Fruit fly (Drosophila melanogaster) whole organism, wandering third instar larva: ENCODE measurements around the gene CG42300.

Experiments
- Abd-B ChIP-seq: fragments of >200 bp; optimal IDR thresholded peaks from 2 replicates; lab custom pipeline; 2017; ENCODE audit warnings: missing biosample characterization, missing genetic modification characterization
- CG32264 ChIP-seq: fragments of 200-800 bp; sonication (Bioruptor generic); optimal IDR thresholded peaks from 2 replicates; lab custom pipeline; 2016; ENCODE audit warnings: missing biosample characterization, missing genetic modification characterization
- CG9705 ChIP-seq: fragments of 200-800 bp; sonication (Bioruptor generic); optimal IDR thresholded peaks from 2 replicates; lab custom pipeline; 2018; ENCODE audit warnings: missing biosample characterization, mild to moderate bottlenecking, missing genetic modification characterization
- Dfd ChIP-seq: fragments of >200 bp; optimal IDR thresholded peaks from 2 replicates; lab custom pipeline; 2017; ENCODE audit warnings: missing biosample characterization, missing genetic modification characterization
- Dif ChIP-seq: fragments of 200-275, 200-300 bp; sonication (Bioruptor generic); optimal IDR thresholded peaks from 2 replicates; lab custom pipeline; 2018; ENCODE audit warnings: missing biosample characterization, missing genetic modification characterization; ENCODE audit not compliant: partially characterized antibody
- GATAd ChIP-seq: sonication (Bioruptor generic); optimal IDR thresholded peaks from 2 replicates; lab custom pipeline; 2016; ENCODE audit warnings: missing biosample characterization, missing genetic modification characterization
- HLH106 ChIP-seq: fragments of 200-800 bp; optimal IDR thresholded peaks from 3 replicates; lab custom pipeline; 2019; ENCODE audit warnings: missing biosample characterization, mild to moderate bottlenecking, missing genetic modification characterization, moderate library complexity
- Hnf4 ChIP-seq: fragments of 200-800 bp; sonication (Bioruptor generic); optimal IDR thresholded peaks from 2 replicates; lab custom pipeline; 2016; ENCODE audit warnings: missing biosample characterization, mild to moderate bottlenecking, missing genetic modification characterization
- Hr78 ChIP-seq: fragments of >200 bp; optimal IDR thresholded peaks from 2 replicates; lab custom pipeline; 2017; ENCODE audit warnings: missing biosample characterization, missing genetic modification characterization
- Hr83 ChIP-seq: fragments of 200-300 bp; sonication (Bioruptor generic); optimal IDR thresholded peaks from 2 replicates; lab custom pipeline; 2016; ENCODE audit warnings: missing biosample characterization, mild to moderate bottlenecking, missing genetic modification characterization, moderate library complexity; ENCODE audit not compliant: poor library complexity, severe bottlenecking
- Jra ChIP-seq: sonication (Bioruptor generic); optimal IDR thresholded peaks from 2 replicates; lab custom pipeline; 2016; ENCODE audit warnings: missing biosample characterization, missing genetic modification characterization
- Myc ChIP-seq: fragments of >200 bp; optimal IDR thresholded peaks from 2 replicates; lab custom pipeline; 2017
- N ChIP-seq: fragments of >200 bp; optimal IDR thresholded peaks from 2 replicates; lab custom pipeline; 2018; ENCODE audit warnings: missing biosample characterization, missing external identifiers, missing genetic modification characterization
- OdsH ChIP-seq: fragments of 200-800 bp; sonication (Bioruptor generic); optimal IDR thresholded peaks from 2 replicates; lab custom pipeline; 2016; ENCODE audit warnings: missing biosample characterization, mild to moderate bottlenecking, missing genetic modification characterization
- Rel ChIP-seq, 2 experiments: fragments of 200-800 bp; sonication (Bioruptor generic) in 1 of 2; optimal IDR thresholded peaks; 2 replicates in 1 of 2; 3 replicates in 1 of 2; lab custom pipeline; 2016 to 2019; ENCODE audit warnings: mild to moderate bottlenecking in 2 of 2, missing biosample characterization in 2 of 2, missing genetic modification characterization in 2 of 2, moderate library complexity in 1 of 2
- Sp1 ChIP-seq: fragments of 200-800 bp; sonication (Bioruptor generic); optimal IDR thresholded peaks from 3 replicates; lab custom pipeline; 2019; ENCODE audit warnings: missing biosample characterization, mild to moderate bottlenecking, missing genetic modification characterization, moderate library complexity
- Vsx2 ChIP-seq: fragments of 200-300, 225-300 bp; sonication (Bioruptor generic); optimal IDR thresholded peaks from 2 replicates; lab custom pipeline; 2018; ENCODE audit warnings: missing biosample characterization, missing genetic modification characterization; ENCODE audit not compliant: partially characterized antibody
- br ChIP-seq: fragments of 200-800 bp; sonication (Bioruptor generic); optimal IDR thresholded peaks from 2 replicates; lab custom pipeline; 2016; ENCODE audit warnings: missing biosample characterization, missing genetic modification characterization
- brk ChIP-seq: fragments of 200-800 bp; sonication (Bioruptor generic); optimal IDR thresholded peaks from 2 replicates; lab custom pipeline; 2016; ENCODE audit warnings: missing biosample characterization, mild to moderate bottlenecking, missing genetic modification characterization
- dmrt93B ChIP-seq: fragments of 200-800 bp; sonication (Bioruptor generic); optimal IDR thresholded peaks from 2 replicates; lab custom pipeline; 2018; ENCODE audit warnings: missing biosample characterization, mild to moderate bottlenecking, missing genetic modification characterization
- ey ChIP-seq: fragments of 200-800 bp; sonication (Bioruptor generic); optimal IDR thresholded peaks from 2 replicates; lab custom pipeline; 2016; ENCODE audit warnings: missing biosample characterization, missing genetic modification characterization
- foxo ChIP-seq, 2 experiments: fragments of 200-800 bp; sonication (Bioruptor generic); optimal IDR thresholded peaks; 2 replicates in 1 of 2; 3 replicates in 1 of 2; lab custom pipeline; 2016 to 2017; ENCODE audit warnings: missing biosample characterization in 2 of 2, missing genetic modification characterization in 2 of 2
- fru ChIP-seq: fragments of 200-800 bp; sonication (Bioruptor generic); optimal IDR thresholded peaks from 3 replicates; lab custom pipeline; 2016; ENCODE audit warnings: missing biosample characterization, mild to moderate bottlenecking, missing genetic modification characterization
- h ChIP-seq: fragments of 200-800 bp; sonication (Bioruptor generic); optimal IDR thresholded peaks from 3 replicates; lab custom pipeline; 2016; ENCODE audit warnings: missing biosample characterization, mild to moderate bottlenecking, missing genetic modification characterization
- jim ChIP-seq: fragments of 175-275, 200-325 bp; sonication (Bioruptor generic); optimal IDR thresholded peaks from 2 replicates; lab custom pipeline; 2016; ENCODE audit warnings: missing biosample characterization, mild to moderate bottlenecking, missing genetic modification characterization
- lola ChIP-seq: fragments of >200 bp; optimal IDR thresholded peaks from 2 replicates; lab custom pipeline; 2017; ENCODE audit warnings: missing biosample characterization, missing genetic modification characterization
- pan ChIP-seq: fragments of >200 bp; optimal IDR thresholded peaks from 2 replicates; lab custom pipeline; 2017
- psq ChIP-seq: fragments of 200-800 bp; sonication (Bioruptor generic); optimal IDR thresholded peaks from 3 replicates; lab custom pipeline; 2017; ENCODE audit warnings: missing biosample characterization, mild to moderate bottlenecking, missing genetic modification characterization, moderate library complexity
- rgr ChIP-seq: fragments of 200-800 bp; sonication (Bioruptor generic); optimal IDR thresholded peaks from 3 replicates; lab custom pipeline; 2016; ENCODE audit warnings: missing biosample characterization, mild to moderate bottlenecking, missing genetic modification characterization
- sage ChIP-seq: fragments of 200-800 bp; sonication (Bioruptor generic); optimal IDR thresholded peaks from 2 replicates; lab custom pipeline; 2016; ENCODE audit warnings: missing biosample characterization, mild to moderate bottlenecking, missing genetic modification characterization
- sv ChIP-seq: fragments of 200-800 bp; sonication (Bioruptor generic); optimal IDR thresholded peaks from 3 replicates; lab custom pipeline; 2016; ENCODE audit warnings: missing biosample characterization, missing genetic modification characterization
- usp ChIP-seq: fragments of >200 bp; optimal IDR thresholded peaks from 2 replicates; lab custom pipeline; 2017; ENCODE audit warnings: missing biosample characterization, missing genetic modification characterization
- woc ChIP-seq: sonication (Bioruptor generic); optimal IDR thresholded peaks from 2 replicates; lab custom pipeline; 2016; ENCODE audit warnings: missing biosample characterization, mild to moderate bottlenecking, missing genetic modification characterization

The CG42300 gene

DNA sequence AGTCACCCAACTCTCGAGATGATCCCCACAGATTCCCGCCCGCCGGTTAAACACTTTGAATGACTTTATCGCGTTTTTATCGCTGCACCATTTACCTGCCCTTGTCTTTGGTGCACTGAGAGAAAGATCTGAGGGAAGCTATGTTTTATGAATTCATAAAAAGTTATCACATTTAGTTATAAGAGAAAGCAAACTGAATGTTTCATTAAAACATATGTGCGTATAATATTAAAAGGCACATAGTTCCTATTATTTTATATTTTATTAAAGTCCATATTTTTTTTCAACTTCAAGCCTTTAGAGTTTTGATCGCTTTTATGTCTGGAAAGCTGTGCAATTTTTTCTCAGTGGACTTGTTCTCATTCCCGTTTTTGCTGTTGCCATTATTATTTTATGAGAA, 25.5 kb downstream of the CG42300 start:
- TF ChIP-seq Myc (lab: Kevin White, UChicago): no peak
- no peak for TF ChIP-seq rgr (GFP tag; lab: Kevin White, UChicago)
- no peak for TF ChIP-seq CG32264 (GFP tag; lab: Kevin White, UChicago)
- no peak for TF ChIP-seq sv (GFP tag; lab: Kevin White, UChicago)
- TF ChIP-seq ey (GFP tag; lab: Kevin White, UChicago): peak; percentile 4
- TF ChIP-seq Dfd: no peak
- no peak for TF ChIP-seq Jra (GFP tag; lab: Kevin White, UChicago)
- peak; percentile 60 for TF ChIP-seq Sp1 (GFP tag; lab: Kevin White, UChicago)
- peak; percentile 50 for TF ChIP-seq h
- TF ChIP-seq Hnf4: peak; percentile 32
- TF ChIP-seq jim (GFP tag; lab: Kevin White, UChicago): no peak
- no peak for TF ChIP-seq Hr83 (GFP tag; lab: Kevin White, UChicago)
- no peak for TF ChIP-seq br
- TF ChIP-seq psq: peak; percentile 44
- TF ChIP-seq CG9705 (GFP tag; lab: Kevin White, UChicago): peak; percentile 21
- no peak for TF ChIP-seq pan (lab: Kevin White, UChicago)
- TF ChIP-seq usp (GFP tag; lab: Kevin White, UChicago): no peak
- TF ChIP-seq dmrt93B (GFP tag; lab: Kevin White, UChicago): peak; percentile 2
- peak in 1 of 2 experiments; percentile 55 for TF ChIP-seq foxo (GFP tag; optimal IDR thresholded peaks at IDR 0.05; lab: Kevin White, UChicago)
- no peak for TF ChIP-seq Rel (GFP tag; optimal IDR thresholded peaks at IDR 0.05; lab: Kevin White, UChicago)
- TF ChIP-seq Rel (tag; optimal IDR thresholded peaks at IDR 0.05; lab: Kevin White, UChicago): no peak
- TF ChIP-seq fru: peak; percentile 10
- TF ChIP-seq Abd-B (GFP tag; lab: Kevin White, UChicago): no peak
- no peak for TF ChIP-seq N
- peak; percentile 3 for TF ChIP-seq OdsH
- TF ChIP-seq woc: peak; percentile 10
- no peak for TF ChIP-seq GATAd (GFP tag; lab: Kevin White, UChicago)
- peak; percentile 70 for TF ChIP-seq HLH106 (tag; lab: Kevin White, UChicago)

DNA sequence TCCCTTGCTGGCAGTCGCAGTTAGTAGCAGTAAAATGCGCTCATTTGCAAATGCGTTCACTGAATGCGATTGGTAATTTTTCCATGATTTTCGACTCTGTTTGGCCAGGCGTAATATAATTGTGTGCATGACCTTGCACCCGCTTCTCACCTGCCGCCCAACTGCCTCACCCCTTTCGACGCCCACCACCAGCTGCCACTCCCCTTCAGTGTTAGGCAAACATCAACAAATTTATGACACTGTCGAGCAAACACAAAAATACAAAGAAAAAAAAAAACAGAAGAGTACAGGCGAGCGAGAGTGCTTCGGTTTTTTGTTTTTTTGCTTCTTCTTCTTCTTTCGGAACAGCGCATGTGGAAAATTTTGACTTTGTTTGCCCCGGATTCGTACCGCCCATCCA, 25.9 kb downstream of the CG42300 start:
- no peak for TF ChIP-seq Hr78 (GFP tag; lab: Kevin White, UChicago)
- no peak for TF ChIP-seq woc
- no peak for TF ChIP-seq Dif (GFP tag; lab: Kevin White, UChicago)
- TF ChIP-seq Hr83 (GFP tag; lab: Kevin White, UChicago): peak; percentile 33
- TF ChIP-seq HLH106 (tag; lab: Kevin White, UChicago): no peak
- peak; percentile 63 for TF ChIP-seq Dfd
- no peak for TF ChIP-seq Sp1 (GFP tag; lab: Kevin White, UChicago)
- TF ChIP-seq jim (GFP tag; lab: Kevin White, UChicago): peak; percentile 19
- TF ChIP-seq fru: no peak
- TF ChIP-seq h: no peak
- TF ChIP-seq, all 38 proteins: peak for 3

DNA sequence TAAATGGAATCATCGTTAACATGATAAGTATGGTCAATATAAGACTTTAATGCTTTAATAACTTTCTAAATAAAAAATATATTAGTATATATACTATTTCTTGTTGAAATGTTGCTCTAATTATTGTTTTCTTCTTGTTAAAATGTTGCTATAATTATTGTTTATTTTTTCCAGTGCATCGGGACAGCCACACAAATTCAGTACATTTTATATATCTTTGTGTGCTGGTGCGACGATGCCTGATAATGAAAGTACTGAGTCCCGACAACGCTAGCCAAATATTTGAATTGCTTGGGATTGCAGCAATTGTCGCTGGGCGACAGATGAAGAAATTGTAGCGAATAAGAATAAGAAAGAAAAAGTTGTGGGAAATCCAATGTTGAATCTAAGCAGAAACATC, 26.6 kb downstream of the CG42300 start:
- TF ChIP-seq OdsH: no peak
- TF ChIP-seq fru: no peak
- TF ChIP-seq Vsx2: no peak
- no peak for TF ChIP-seq br
- TF ChIP-seq ey (GFP tag; lab: Kevin White, UChicago): no peak
- TF ChIP-seq Hr78 (GFP tag; lab: Kevin White, UChicago): no peak
- peak; percentile 38 for TF ChIP-seq HLH106 (tag; lab: Kevin White, UChicago)
- peak; percentile 1 for TF ChIP-seq Sp1 (GFP tag; lab: Kevin White, UChicago)
- no peak for TF ChIP-seq brk
- TF ChIP-seq lola (GFP tag; lab: Kevin White, UChicago): no peak
- no peak for TF ChIP-seq sage (GFP tag; lab: Kevin White, UChicago)

- TF ChIP-seq N (no peak), Dfd (no peak), foxo (GFP tag; optimal IDR thresholded peaks at IDR 0.05; lab: Kevin White, UChicago) (peak in 1 of 2 experiments; percentile 34), brk (no peak), ey (GFP tag; lab: Kevin White, UChicago) (no peak), sv (GFP tag; lab: Kevin White, UChicago) (no peak), lola (GFP tag; lab: Kevin White, UChicago) (no peak), rgr (GFP tag; lab: Kevin White, UChicago) (peak; percentile 10), Hr83 (GFP tag; lab: Kevin White, UChicago) (no peak), Vsx2 (no peak), Hr78 (GFP tag; lab: Kevin White, UChicago) (no peak), sage (GFP tag; lab: Kevin White, UChicago) (no peak), Abd-B (GFP tag; lab: Kevin White, UChicago) (no peak), jim (GFP tag; lab: Kevin White, UChicago) (no peak), Rel (GFP tag; optimal IDR thresholded peaks at IDR 0.05; lab: Kevin White, UChicago) (no peak), Rel (tag; optimal IDR thresholded peaks at IDR 0.05; lab: Kevin White, UChicago) (peak; percentile 49)
Observed at dm6 chrX:15522426-15523153, 33.3 kb downstream of the CG42300 start.
